Fruit fly (Drosophila melanogaster): ENCODE data around the gene Vdup1.

The Vdup1 gene

DNA sequence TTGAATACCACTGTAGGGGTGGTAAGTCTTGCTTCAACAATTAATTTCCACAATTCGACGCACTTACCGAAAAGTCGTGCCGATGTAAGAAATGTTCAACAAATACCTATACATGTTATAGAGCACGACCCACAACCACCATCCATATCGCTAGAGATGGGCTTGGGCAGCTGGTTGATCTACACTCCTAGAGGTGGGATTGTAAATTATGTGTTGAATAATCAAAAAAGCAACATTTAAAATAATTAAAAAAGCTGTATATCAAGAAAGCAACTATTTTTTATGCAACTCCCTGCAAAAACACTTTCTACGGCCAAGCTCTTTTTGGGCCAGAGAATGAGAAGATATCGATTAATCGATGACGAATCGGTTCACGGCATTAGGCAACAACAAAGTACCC is 5.5 kb upstream of the Vdup1 start, which contains the start of the genes CG34140, Mkp and Mtch (continued):
- TF ChIP-seq ss (GFP tag; optimal IDR thresholded peaks at IDR 0.05) (no peak), pdm3 (GFP tag; optimal IDR thresholded peaks at IDR 0.05) (no peak), svp (GFP tag) (peak; percentile 98), CG3032 (tag; optimal IDR thresholded peaks at IDR 0.05) (peak; percentile 78), CG10631 (GFP tag; optimal IDR thresholded peaks at IDR 0.05) (peak; percentile 85), CG15336 (GFP tag; IDR thresholded peaks at IDR 0.05) (no peak), esn (GFP tag; optimal IDR thresholded peaks at IDR 0.05) (peak; percentile 90), CG31627 (GFP tag; optimal IDR thresholded peaks at IDR 0.05) (peak; percentile 89), Sox102F (GFP tag; optimal IDR thresholded peaks at IDR 0.05) (no peak), CG8632 (GFP tag; optimal IDR thresholded peaks at IDR 0.05) (peak; percentile 67), CG11902 (GFP tag; optimal IDR thresholded peaks at IDR 0.05) (peak; percentile 70), CG4318 (GFP tag; optimal IDR thresholded peaks at IDR 0.05) (no peak), lz (GFP tag; optimal IDR thresholded peaks at IDR 0.05) (peak; percentile 91), CG34406 (GFP tag; optimal IDR thresholded peaks at IDR 0.05) (peak; percentile 73), Eip75B (GFP tag; optimal IDR thresholded peaks at IDR 0.05) (no peak), topi (GFP tag; optimal IDR thresholded peaks at IDR 0.05) (no peak), Sox15 (GFP tag; optimal IDR thresholded peaks at IDR 0.05) (peak; percentile 65), CG11294 (GFP tag; IDR thresholded peaks at IDR 0.05) (peak; percentile 37; the same call in 1 of the 2 replicates)

- no peak for TF ChIP-seq CG6854 (GFP tag; optimal IDR thresholded peaks at IDR 0.05)
- TF ChIP-seq CG6163 (GFP tag; IDR thresholded peaks at IDR 0.05): 0 out of 3 replicates have a peak, but pooled peaks have one; percentile 3
These were observed 1.4 kb upstream of the Vdup1 start for dm6 chr3L:180262-180543.

DNA sequence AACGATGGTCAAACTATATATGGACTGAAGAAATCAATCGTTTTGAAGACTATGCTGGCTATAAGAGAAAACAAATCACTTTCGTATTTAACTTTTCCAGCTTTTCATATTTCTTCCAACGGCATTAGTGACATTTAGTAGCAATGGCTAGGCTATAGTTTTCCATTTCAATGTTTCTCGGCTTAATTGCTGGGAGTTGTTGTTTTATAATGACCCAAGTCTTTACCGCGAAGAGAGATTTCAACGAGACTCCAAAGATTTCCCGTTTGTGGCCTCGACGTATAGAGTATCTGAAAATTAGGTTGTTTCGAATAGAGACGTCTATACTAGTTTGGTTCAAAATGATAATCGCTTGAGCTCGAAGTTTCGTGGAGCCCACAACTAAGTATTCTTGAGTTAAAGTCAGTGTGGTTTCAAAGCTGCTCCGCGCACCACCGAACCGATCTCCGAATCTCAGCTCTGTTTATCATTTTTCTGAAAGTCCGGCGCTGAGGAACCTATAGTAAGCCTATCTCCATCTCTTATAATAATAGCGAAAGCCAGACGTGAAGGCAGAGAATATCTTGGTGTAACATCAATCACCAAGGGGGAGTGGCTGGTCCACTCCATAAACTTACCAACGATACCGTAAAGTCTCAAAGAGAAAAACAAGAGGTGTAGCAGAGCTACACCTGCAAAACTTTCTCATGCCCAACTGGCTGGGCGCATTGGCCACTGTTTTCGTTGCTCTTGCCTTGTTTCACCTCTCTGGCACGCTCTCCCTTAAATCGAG is 913 bp upstream of the Vdup1 start, which contains the start of gene CG13875:
CG13875 (plus strand) TSS at position 434 of the 772 bp plus-strand sequence.
- TF ChIP-seq Eip75B (GFP tag; optimal IDR thresholded peaks at IDR 0.05): no peak
- peak; percentile 51 for TF ChIP-seq CG32006 (GFP tag; optimal IDR thresholded peaks at IDR 0.05)
- no peak for TF ChIP-seq CG9139 (GFP tag; optimal IDR thresholded peaks at IDR 0.05)
- TF ChIP-seq CG8119 (GFP tag; IDR thresholded peaks at IDR 0.05): no peak
- TF ChIP-seq CG6854 (GFP tag; optimal IDR thresholded peaks at IDR 0.05): peak; percentile 20
- TF ChIP-seq salr (GFP tag; optimal IDR thresholded peaks at IDR 0.05): no peak
- no peak for TF ChIP-seq CG8632 (GFP tag; optimal IDR thresholded peaks at IDR 0.05)
- TF ChIP-seq CG6276 (GFP tag; optimal IDR thresholded peaks at IDR 0.05): peak; percentile 10
- no peak for TF ChIP-seq net (GFP tag; optimal IDR thresholded peaks at IDR 0.05)
- no peak for TF ChIP-seq esn (GFP tag; optimal IDR thresholded peaks at IDR 0.05)
- TF ChIP-seq Eip78C (GFP tag): no peak
- no peak for TF ChIP-seq acj6 (GFP tag; optimal IDR thresholded peaks at IDR 0.05)
- TF ChIP-seq CG10631 (GFP tag; optimal IDR thresholded peaks at IDR 0.05): no peak
- 0 out of 3 replicates have a peak, but pooled peaks have one; percentile 32 for TF ChIP-seq CG6163 (GFP tag; IDR thresholded peaks at IDR 0.05)
- no peak for TF ChIP-seq Ets96B (tag; optimal IDR thresholded peaks at IDR 0.05)
- no peak for TF ChIP-seq CG11762 (GFP tag; optimal IDR thresholded peaks at IDR 0.05; ENCODE audit: insufficient read depth)
- TF ChIP-seq CG31627 (GFP tag; optimal IDR thresholded peaks at IDR 0.05): no peak
- TF ChIP-seq CG8319 (GFP tag; optimal IDR thresholded peaks at IDR 0.05): no peak
- TF ChIP-seq Hr39 (GFP tag; optimal IDR thresholded peaks at IDR 0.05): no peak
- no peak for TF ChIP-seq eg (GFP tag; IDR thresholded peaks at IDR 0.05)
- TF ChIP-seq Hr4 (GFP tag; optimal IDR thresholded peaks at IDR 0.05): no peak
- peak; percentile 47 for TF ChIP-seq dsx (GFP tag; optimal IDR thresholded peaks at IDR 0.05; ENCODE audit: poor library complexity, severe bottlenecking)
- TF ChIP-seq CG10669 (GFP tag; optimal IDR thresholded peaks at IDR 0.05): no peak
- TF ChIP-seq ss (GFP tag; optimal IDR thresholded peaks at IDR 0.05): peak in 1 of 2 experiments; percentile 22
- no peak for TF ChIP-seq lz (GFP tag; optimal IDR thresholded peaks at IDR 0.05)
- TF ChIP-seq Sox15 (GFP tag; optimal IDR thresholded peaks at IDR 0.05): no peak
- no peak for TF ChIP-seq topi (GFP tag; optimal IDR thresholded peaks at IDR 0.05)
- TF ChIP-seq CG16779 (tag; optimal IDR thresholded peaks at IDR 0.05): no peak
- no peak for TF ChIP-seq cyc (GFP tag; optimal IDR thresholded peaks at IDR 0.05)
- TF ChIP-seq CG11902 (GFP tag; optimal IDR thresholded peaks at IDR 0.05): no peak
- TF ChIP-seq fd85E (GFP tag; optimal IDR thresholded peaks at IDR 0.05): no peak
- TF ChIP-seq Ets21C (GFP tag; optimal IDR thresholded peaks at IDR 0.05): no peak
- no peak for TF ChIP-seq spab (GFP tag; optimal IDR thresholded peaks at IDR 0.05)
- no peak for TF ChIP-seq CG6808 (GFP tag; optimal IDR thresholded peaks at IDR 0.05)
- no peak for TF ChIP-seq achi (GFP tag; optimal IDR thresholded peaks at IDR 0.05)
- no peak for TF ChIP-seq CG3032 (tag; optimal IDR thresholded peaks at IDR 0.05)
- TF ChIP-seq CG34406 (GFP tag; optimal IDR thresholded peaks at IDR 0.05): no peak
- TF ChIP-seq svp (GFP tag): no peak
- peak; percentile 26; the same call in 1 of the 2 replicates for TF ChIP-seq CG15336 (GFP tag; IDR thresholded peaks at IDR 0.05)
- TF ChIP-seq Hr38 (GFP tag; optimal IDR thresholded peaks at IDR 0.05): no peak
- no peak for TF ChIP-seq Sox14 (GFP tag; optimal IDR thresholded peaks at IDR 0.05)
